Worm (Caenorhabditis elegans) whole organism, late embryonic: Measurements from ENCODE around the gene cyp-31A3.

Experiments used
- ama-1 ChIP-seq: fragments of 150-350 bp; optimal IDR thresholded peaks from 2 replicates; lab custom pipeline; 2014
- ceh-19 ChIP-seq: fragments of 200-800 bp; sonication (Bioruptor generic); optimal IDR thresholded peaks from 2 replicates; lab custom pipeline; 2018; ENCODE audit warnings: mild to moderate bottlenecking, missing genetic modification characterization, missing compliant biosample characterization
- hlh-15 ChIP-seq: sonication (generic microtip); optimal IDR thresholded peaks from 2 replicates; lab custom pipeline; 2016; ENCODE audit warnings: missing genetic modification characterization, missing compliant biosample characterization
- lin-11 ChIP-seq: fragments of 200-800 bp; sonication (Bioruptor generic); optimal IDR thresholded peaks from 2 replicates; lab custom pipeline; 2018; ENCODE audit warnings: mild to moderate bottlenecking, missing genetic modification characterization, missing compliant biosample characterization
- pax-1 ChIP-seq: fragments of 150-350 bp; optimal IDR thresholded peaks from 2 replicates; lab custom pipeline; 2014; ENCODE audit warnings: missing biosample characterization, missing genetic modification characterization
- pha-2 ChIP-seq: sonication (generic microtip); optimal IDR thresholded peaks from 2 replicates; lab custom pipeline; 2017; ENCODE audit warnings: mild to moderate bottlenecking, missing genetic modification characterization, missing compliant biosample characterization
- pqm-1 ChIP-seq: sonication (generic microtip); optimal IDR thresholded peaks from 2 replicates; lab custom pipeline; 2016; ENCODE audit warnings: missing genetic modification characterization, missing compliant biosample characterization
- rnt-1 ChIP-seq: sonication (generic microtip); optimal IDR thresholded peaks from 2 replicates; lab custom pipeline; 2016; ENCODE audit warnings: missing genetic modification characterization, missing compliant biosample characterization
- tbx-2 ChIP-seq: sonication (generic microtip); optimal IDR thresholded peaks from 2 replicates; lab custom pipeline; 2016; ENCODE audit warnings: missing genetic modification characterization, missing compliant biosample characterization
- unc-86 ChIP-seq: sonication (generic microtip); optimal IDR thresholded peaks from 2 replicates; lab custom pipeline; 2016; ENCODE audit warnings: missing genetic modification characterization, missing compliant biosample characterization

ce11 chrIV:4724562-4724961 lies 36.3 kb upstream of the cyp-31A3 start, which contains the start of gene K08F11.1:
- no peak for TF ChIP-seq unc-86 (tag; lab: Kevin White, UChicago)
- TF ChIP-seq ama-1 (lab: Kevin White, UChicago) = no peak
- no peak for TF ChIP-seq ceh-19 (GFP tag; lab: Kevin White, UChicago)
- no peak for TF ChIP-seq pax-1 (tag; lab: Kevin White, UChicago)
- no peak for TF ChIP-seq pha-2
- TF ChIP-seq lin-11 (tag; lab: Kevin White, UChicago) = no peak
- TF ChIP-seq hlh-15 (tag; lab: Kevin White, UChicago) = no peak
- TF ChIP-seq rnt-1 (tag; lab: Kevin White, UChicago) = no peak
- TF ChIP-seq tbx-2 = no peak
- TF ChIP-seq pqm-1 (tag; lab: Kevin White, UChicago) = no peak
